Worm (Caenorhabditis elegans): Measurements from ENCODE around the gene K08D9.2.

K08D9.2 gene

DNA sequence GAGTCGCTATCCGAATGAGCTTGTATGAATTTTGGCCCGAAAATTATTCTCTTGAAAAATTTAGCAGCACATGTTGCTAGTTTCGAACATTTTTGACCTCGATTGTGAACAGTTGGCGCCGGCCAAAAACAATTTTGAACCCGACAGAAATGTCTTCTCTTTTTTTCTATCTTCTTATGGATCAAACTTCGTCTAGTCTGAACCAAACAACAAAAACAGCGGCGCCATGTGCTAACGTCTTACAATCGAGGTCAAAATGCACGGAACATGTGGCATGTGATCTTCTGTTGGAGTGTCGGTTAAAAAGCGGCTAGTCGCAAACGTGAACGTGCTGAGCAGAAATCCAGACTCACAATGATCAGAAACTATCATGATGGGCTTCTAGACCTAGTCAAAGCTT is 48.7 kb downstream of the K08D9.2 start:
- TF ChIP-seq snpc-4 (tag; optimal IDR thresholded peaks at IDR 0.05) (no peak), jun-1 (tag; optimal IDR thresholded peaks at IDR 0.05) (no peak), egl-5 (tag; optimal IDR thresholded peaks at IDR 0.05) (peak; percentile 26), lin-39 (tag; optimal IDR thresholded peaks at IDR 0.05) (peak; percentile 32), tbx-2 (tag; optimal IDR thresholded peaks at IDR 0.05) (no peak), R02D3.7 (tag; optimal IDR thresholded peaks at IDR 0.05) (no peak), nhr-76 (tag; optimal IDR thresholded peaks at IDR 0.05) (no peak), ceh-82 (tag; optimal IDR thresholded peaks at IDR 0.05) (no peak)

DNA sequence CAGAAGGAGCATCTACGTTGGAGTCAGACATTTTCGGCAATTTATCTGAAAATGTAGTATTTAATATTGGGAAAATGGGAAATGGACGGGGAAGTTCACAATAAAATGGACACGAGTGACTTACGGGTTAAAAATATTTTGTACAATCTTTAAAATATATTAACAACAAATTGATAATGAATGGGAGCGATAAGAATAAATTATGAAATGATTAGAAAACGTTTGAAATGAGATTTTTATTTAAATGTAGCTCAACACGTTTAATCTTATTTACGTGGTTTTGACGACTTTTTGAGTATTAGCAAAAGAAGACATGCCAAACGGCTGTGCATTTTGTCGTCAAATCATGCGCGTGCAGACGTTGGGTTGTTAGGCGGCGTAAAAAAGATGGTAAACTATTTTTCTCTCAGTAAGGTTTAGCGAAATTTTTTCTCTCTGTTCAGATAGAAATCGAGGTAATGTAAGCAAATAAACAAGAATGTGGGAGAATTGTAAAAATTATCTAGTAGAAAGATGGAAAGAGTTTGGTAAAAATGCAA is 50.7 kb downstream of the K08D9.2 start, which contains the start of gene fbxa-64:
Gene fbxa-64, minus strand, starts transcription at position 51 of the 539 bp plus-strand sequence.
- TF ChIP-seq ceh-28 (tag; optimal IDR thresholded peaks at IDR 0.05) (no peak), hmg-11 (tag; optimal IDR thresholded peaks at IDR 0.05) (peak; percentile 29), ceh-82 (tag; optimal IDR thresholded peaks at IDR 0.05) (no peak), aly-2 (tag; optimal IDR thresholded peaks at IDR 0.05) (no peak), lin-15B (tag; optimal IDR thresholded peaks at IDR 0.05) (no peak), ceh-16 (tag; optimal IDR thresholded peaks at IDR 0.05) (no peak)

DNA sequence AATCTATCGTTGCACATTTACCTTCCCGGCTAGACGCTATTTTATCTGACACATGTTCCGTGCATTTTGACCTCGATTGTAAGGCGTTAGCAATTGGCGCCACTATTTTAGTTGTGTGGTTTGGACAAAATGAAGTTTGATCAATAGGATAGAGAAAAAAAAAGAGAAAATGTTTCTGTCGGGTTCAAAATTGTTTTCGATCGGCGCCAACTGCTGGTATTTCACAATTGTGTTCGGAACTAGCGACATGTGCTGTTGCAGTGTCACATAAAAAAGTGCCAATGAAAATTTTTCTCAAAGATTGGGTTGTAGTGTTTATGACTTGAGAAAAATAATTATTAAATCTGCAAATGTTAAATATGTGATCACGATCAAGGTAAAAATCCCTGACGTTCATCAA is 51.7 kb downstream of the K08D9.2 start:
- TF ChIP-seq egl-5 (tag; optimal IDR thresholded peaks at IDR 0.05) (peak; percentile 26), nhr-67 (tag; optimal IDR thresholded peaks at IDR 0.05) (no peak)
